Fruit fly (Drosophila melanogaster): ENCODE measurements around the gene Syx17.

Syx17 gene

DNA sequence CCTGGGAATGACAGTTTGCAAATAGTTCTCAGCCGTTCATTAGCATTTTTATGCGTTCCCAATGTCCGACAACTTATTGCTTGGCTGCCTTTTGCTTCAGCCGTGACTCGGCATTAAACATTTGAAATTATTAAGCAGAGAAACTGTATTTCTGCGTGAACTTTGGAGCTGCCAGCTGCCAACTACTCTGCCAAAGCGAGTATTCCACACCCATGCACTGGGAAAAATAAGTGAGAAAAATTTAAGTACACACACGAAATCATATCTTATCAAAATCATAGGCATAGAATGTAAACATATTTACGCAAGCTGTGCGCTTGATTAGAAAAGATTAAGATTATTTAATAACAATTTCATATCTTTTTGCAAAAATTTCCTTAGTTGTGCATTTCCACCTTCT is 9.7 kb downstream of the Syx17 start (continued):
- no peak for TF ChIP-seq CG12299 (tag; optimal IDR thresholded peaks at IDR 0.05)
- TF ChIP-seq Oaz (GFP tag; IDR thresholded peaks at IDR 0.05) = peak; percentile 40; the same call in 1 of the 2 replicates
- no peak for TF ChIP-seq salm (tag; optimal IDR thresholded peaks at IDR 0.05)
- no peak for TF ChIP-seq CG4854 (GFP tag; optimal IDR thresholded peaks at IDR 0.05)
- no peak for TF ChIP-seq MESR4 (GFP tag; optimal IDR thresholded peaks at IDR 0.05)
- no peak for TF ChIP-seq CG3407 (GFP tag; optimal IDR thresholded peaks at IDR 0.05)
- TF ChIP-seq CG6272 (GFP tag; IDR thresholded peaks at IDR 0.05) = 0 out of 2 replicates have a peak, but pooled peaks have one; percentile 39
- TF ChIP-seq CG10267 (tag; optimal IDR thresholded peaks at IDR 0.05) = no peak
- peak; percentile 57 for TF ChIP-seq Sox102F (GFP tag; optimal IDR thresholded peaks at IDR 0.05)
- TF ChIP-seq Med (GFP tag) = peak; percentile 91
- TF ChIP-seq fd64A (GFP tag; optimal IDR thresholded peaks at IDR 0.05) = no peak
- TF ChIP-seq Tbp (GFP tag; optimal IDR thresholded peaks at IDR 0.05) = no peak
- TF ChIP-seq CG13775 (GFP tag; optimal IDR thresholded peaks at IDR 0.05) = peak; percentile 34
- peak; percentile 43 for TF ChIP-seq Meics (GFP tag; optimal IDR thresholded peaks at IDR 0.05)
- TF ChIP-seq kah (GFP tag; optimal IDR thresholded peaks at IDR 0.05) = no peak
- peak; percentile 56 for TF ChIP-seq NfI (GFP tag; optimal IDR thresholded peaks at IDR 0.05)
- TF ChIP-seq nmo (GFP tag; optimal IDR thresholded peaks at IDR 0.05) = no peak
- peak; percentile 75 for TF ChIP-seq seq (GFP tag; IDR thresholded peaks at IDR 0.05)
- no peak for TF ChIP-seq eyg (GFP tag; optimal IDR thresholded peaks at IDR 0.05)
- 0 out of 2 replicates have a peak, but pooled peaks have one; percentile 6 for TF ChIP-seq Gsc (GFP tag; IDR thresholded peaks at IDR 0.05)
- peak; percentile 24 for TF ChIP-seq jing (GFP tag; optimal IDR thresholded peaks at IDR 0.05)
- peak; percentile 53 for TF ChIP-seq CG30403 (GFP tag; optimal IDR thresholded peaks at IDR 0.05)
- TF ChIP-seq CG16815 (GFP tag; optimal IDR thresholded peaks at IDR 0.05) = no peak
- no peak for TF ChIP-seq gcm2 (GFP tag; optimal IDR thresholded peaks at IDR 0.05)
- no peak for TF ChIP-seq wek (GFP tag; optimal IDR thresholded peaks at IDR 0.05)
- TF ChIP-seq Spps (tag; optimal IDR thresholded peaks at IDR 0.05) = no peak
- no peak for TF ChIP-seq CG9437 (GFP tag; optimal IDR thresholded peaks at IDR 0.05)
- no peak for TF ChIP-seq CG15696 (tag; optimal IDR thresholded peaks at IDR 0.05)
- TF ChIP-seq vvl (GFP tag; IDR thresholded peaks at IDR 0.05) = peak; percentile 63; the same call in 1 of the 2 replicates
- no peak for TF ChIP-seq Mes4 (GFP tag; optimal IDR thresholded peaks at IDR 0.05)
- no peak for TF ChIP-seq lov (optimal IDR thresholded peaks at IDR 0.05)
- TF ChIP-seq lov (GFP tag; IDR thresholded peaks at IDR 0.05) = no peak
- no peak for TF ChIP-seq CG7556 (GFP tag; optimal IDR thresholded peaks at IDR 0.05)
- no peak for TF ChIP-seq hb (GFP tag; IDR thresholded peaks at IDR 0.05; ENCODE audit: partially characterized antibody)
- TF ChIP-seq CG1832 (GFP tag; optimal IDR thresholded peaks at IDR 0.05) = no peak
- 0 out of 2 replicates have a peak, but pooled peaks have one; percentile 11 for TF ChIP-seq rib (GFP tag; IDR thresholded peaks at IDR 0.05)
- TF ChIP-seq CG32772 (GFP tag; IDR thresholded peaks at IDR 0.05) = no peak
- TF ChIP-seq wor (GFP tag; IDR thresholded peaks at IDR 0.05) = peak; percentile 57
- TF ChIP-seq sc (optimal IDR thresholded peaks at IDR 0.05) = no peak
- no peak for TF ChIP-seq sc (GFP tag; optimal IDR thresholded peaks at IDR 0.05)
- peak; percentile 14 for TF ChIP-seq phol (tag; optimal IDR thresholded peaks at IDR 0.05)
- peak; percentile 15 for TF ChIP-seq CG13624 (GFP tag; optimal IDR thresholded peaks at IDR 0.05)
- TF ChIP-seq bigmax (GFP tag; optimal IDR thresholded peaks at IDR 0.05) = no peak
- no peak for TF ChIP-seq CG15011 (GFP tag; optimal IDR thresholded peaks at IDR 0.05)
- peak; percentile 10 for TF ChIP-seq CG3995 (GFP tag; optimal IDR thresholded peaks at IDR 0.05)
- TF ChIP-seq H2.0 (GFP tag; IDR thresholded peaks at IDR 0.05) = peak; percentile 70
- peak; percentile 34; the same call in 1 of the 2 replicates for TF ChIP-seq CG4404 (GFP tag; IDR thresholded peaks at IDR 0.05)
- TF ChIP-seq Hr3 (GFP tag; optimal IDR thresholded peaks at IDR 0.05) = no peak
- TF ChIP-seq CG12659 (GFP tag; optimal IDR thresholded peaks at IDR 0.05) = peak; percentile 4
- no peak for TF ChIP-seq E2f2 (GFP tag; IDR thresholded peaks at IDR 0.05)
- TF ChIP-seq CG4707 (GFP tag; optimal IDR thresholded peaks at IDR 0.05) = no peak
- peak; percentile 50; the same call in 1 of the 2 replicates for TF ChIP-seq klu (GFP tag; IDR thresholded peaks at IDR 0.05)
